Fruit fly (Drosophila melanogaster): Measurements from ENCODE around the gene CG31121.

dm6 chr3R:24905959-24906634 lies 11.7 kb upstream of the CG31121 start, which contains the start of gene CG13643:
- TF ChIP-seq h (GFP tag; optimal IDR thresholded peaks at IDR 0.05) (no peak), psq (GFP tag; optimal IDR thresholded peaks at IDR 0.05) (no peak), Rel (GFP tag; optimal IDR thresholded peaks at IDR 0.05) (no peak), Rel (tag; optimal IDR thresholded peaks at IDR 0.05) (no peak), N (GFP tag; optimal IDR thresholded peaks at IDR 0.05) (no peak), CG32264 (GFP tag; optimal IDR thresholded peaks at IDR 0.05) (no peak), lola (GFP tag; optimal IDR thresholded peaks at IDR 0.05) (no peak), Abd-B (GFP tag; optimal IDR thresholded peaks at IDR 0.05) (no peak)
